Worm (Caenorhabditis elegans): ENCODE results near the gene H43I07.1.

ce11 chrV:4219342-4219741 is 14.8 kb downstream of the H43I07.1 start, which contains the start of gene nlp-9:
- TF ChIP-seq him-1 (tag; optimal IDR thresholded peaks at IDR 0.05): no peak
- TF ChIP-seq W03F9.2 (tag; optimal IDR thresholded peaks at IDR 0.05): no peak
- TF ChIP-seq dao-5 (tag; optimal IDR thresholded peaks at IDR 0.05): no peak

All from whole organism, L4/young adult.